Fruit fly (Drosophila melanogaster) whole organism, prepupa: ENCODE data around the gene eIF4A.

Source experiments
- CG10631 ChIP-seq: fragments of 200-800 bp; sonication (Bioruptor generic); optimal IDR thresholded peaks from 2 replicates; lab custom pipeline; 2016; ENCODE audit warnings: missing biosample characterization, missing genetic modification characterization
- CG10669 ChIP-seq: fragments of 200-800 bp; sonication (Bioruptor generic); optimal IDR thresholded peaks from 3 replicates; lab custom pipeline; 2018; ENCODE audit warnings: missing biosample characterization, mild to moderate bottlenecking, missing genetic modification characterization, moderate library complexity
- CG11294 ChIP-seq: fragments of 200-800 bp; sonication (Bioruptor generic); IDR thresholded peaks from 2 replicates; pipeline ENCODE4 v1.3.6; 2022; ENCODE audit warnings: missing biosample characterization, missing genetic modification characterization
- CG11762 ChIP-seq: fragments of 200-800 bp; sonication (Bioruptor generic); optimal IDR thresholded peaks from 3 replicates; lab custom pipeline; 2016; ENCODE audit warnings: missing biosample characterization, missing genetic modification characterization; ENCODE audit not compliant: insufficient read depth
- CG15336 ChIP-seq: fragments of 200-800 bp; sonication (Bioruptor generic); IDR thresholded peaks from 2 replicates; pipeline ENCODE4 v1.3.6; 2022; ENCODE audit warnings: missing biosample characterization, missing genetic modification characterization
- CG1621 ChIP-seq: fragments of 200-800 bp; sonication (Bioruptor generic); optimal IDR thresholded peaks from 3 replicates; lab custom pipeline; 2018; ENCODE audit warnings: missing biosample characterization, mild to moderate bottlenecking, missing genetic modification characterization
- CG16779 ChIP-seq: fragments of 200-800 bp; sonication (Bioruptor generic); optimal IDR thresholded peaks from 3 replicates; lab custom pipeline; 2017; ENCODE audit warnings: missing biosample characterization, mild to moderate bottlenecking, missing genetic modification characterization
- CG32006 ChIP-seq: fragments of 200-800 bp; sonication (Bioruptor generic); optimal IDR thresholded peaks from 3 replicates; lab custom pipeline; 2017; ENCODE audit warnings: missing biosample characterization, mild to moderate bottlenecking, missing genetic modification characterization
- CG3919 ChIP-seq: fragments of 200-800 bp; sonication (Bioruptor generic); optimal IDR thresholded peaks from 3 replicates; lab custom pipeline; 2016; ENCODE audit warnings: missing biosample characterization, missing genetic modification characterization
- CG6276 ChIP-seq: fragments of 200-800 bp; sonication (Bioruptor generic); optimal IDR thresholded peaks from 2 replicates; lab custom pipeline; 2017; ENCODE audit warnings: missing biosample characterization, mild to moderate bottlenecking, missing genetic modification characterization
- CG6792 ChIP-seq: fragments of 200-800 bp; sonication (Bioruptor generic); optimal IDR thresholded peaks from 3 replicates; lab custom pipeline; 2016; ENCODE audit warnings: missing biosample characterization, missing genetic modification characterization
- CG6808 ChIP-seq: fragments of 200-800 bp; sonication (Bioruptor generic); optimal IDR thresholded peaks from 3 replicates; lab custom pipeline; 2017; ENCODE audit warnings: missing biosample characterization, missing genetic modification characterization, mild to moderate bottlenecking, moderate library complexity, missing genetic modification reagents
- CG6854 ChIP-seq: fragments of 200-800 bp; sonication (Bioruptor generic); optimal IDR thresholded peaks from 2 replicates; lab custom pipeline; 2017; ENCODE audit warnings: missing biosample characterization, mild to moderate bottlenecking, missing genetic modification characterization
- CG7368 ChIP-seq: fragments of 200-800 bp; sonication (Bioruptor generic); optimal IDR thresholded peaks from 3 replicates; lab custom pipeline; 2016; ENCODE audit warnings: missing biosample characterization, missing genetic modification characterization
- CG8119 ChIP-seq: fragments of 200-800 bp; sonication (Bioruptor generic); IDR thresholded peaks from 3 replicates; pipeline ENCODE4 v1.3.6; 2022; ENCODE audit warnings: missing biosample characterization, missing genetic modification characterization
- CG9139 ChIP-seq: fragments of 200-800 bp; sonication (Bioruptor generic); optimal IDR thresholded peaks from 3 replicates; lab custom pipeline; 2017; ENCODE audit warnings: missing biosample characterization, mild to moderate bottlenecking, missing genetic modification characterization
- Eip75B ChIP-seq: fragments of 200-800 bp; sonication (Bioruptor generic); optimal IDR thresholded peaks from 3 replicates; lab custom pipeline; 2016; ENCODE audit warnings: missing biosample characterization, missing genetic modification characterization
- Eip78C ChIP-seq: fragments of 200-800 bp; sonication (Bioruptor generic); peaks from one replicate; lab custom pipeline; 2016; ENCODE audit warnings: missing biosample characterization, missing genetic modification characterization
- Eip93F ChIP-seq: fragments of 200-800 bp; sonication (Bioruptor generic); optimal IDR thresholded peaks from 2 replicates; lab custom pipeline; 2016; ENCODE audit warnings: missing biosample characterization, mild to moderate bottlenecking, missing genetic modification characterization
- Ets21C ChIP-seq: fragments of 200-800 bp; sonication (Bioruptor generic); optimal IDR thresholded peaks from 3 replicates; lab custom pipeline; 2016; ENCODE audit warnings: missing biosample characterization, missing genetic modification characterization
- Ets96B ChIP-seq: fragments of 200-800 bp; optimal IDR thresholded peaks from 2 replicates; lab custom pipeline; 2019; ENCODE audit warnings: missing biosample characterization, mild to moderate bottlenecking, missing genetic modification characterization, moderate library complexity
- Gug ChIP-seq: fragments of 200-800 bp; sonication (Bioruptor generic); IDR thresholded peaks from 2 replicates; pipeline ENCODE4 v1.3.6; 2022; ENCODE audit warnings: missing biosample characterization, missing genetic modification characterization
- Hr38 ChIP-seq: sonication (Bioruptor generic); optimal IDR thresholded peaks from 2 replicates; lab custom pipeline; 2016; ENCODE audit warnings: missing biosample characterization, missing genetic modification characterization
- Hr39 ChIP-seq: fragments of 200-800 bp; sonication (Bioruptor generic); optimal IDR thresholded peaks from 2 replicates; lab custom pipeline; 2016; ENCODE audit warnings: missing biosample characterization, missing genetic modification characterization
- Hr4 ChIP-seq: fragments of 200-800 bp; sonication (Bioruptor generic); optimal IDR thresholded peaks from 3 replicates; lab custom pipeline; 2016; ENCODE audit warnings: missing biosample characterization, missing genetic modification characterization
- Met ChIP-seq: fragments of 200-800 bp; sonication (Bioruptor generic); optimal IDR thresholded peaks from 3 replicates; lab custom pipeline; 2016; ENCODE audit warnings: missing biosample characterization, missing genetic modification characterization
- OdsH ChIP-seq: fragments of 200-800 bp; sonication (Bioruptor generic); optimal IDR thresholded peaks from 3 replicates; lab custom pipeline; 2016; ENCODE audit warnings: missing biosample characterization, missing genetic modification characterization
- Smox ChIP-seq: fragments of 200-800 bp; sonication (Bioruptor generic); optimal IDR thresholded peaks from 3 replicates; lab custom pipeline; 2016; ENCODE audit warnings: missing biosample characterization, missing genetic modification characterization
- Sox102F ChIP-seq: fragments of 200-800 bp; sonication (Bioruptor generic); optimal IDR thresholded peaks from 2 replicates; lab custom pipeline; 2016; ENCODE audit warnings: missing biosample characterization, mild to moderate bottlenecking, missing genetic modification characterization
- Sox14 ChIP-seq: fragments of 200-800 bp; sonication (Bioruptor generic); optimal IDR thresholded peaks from 3 replicates; lab custom pipeline; 2016; ENCODE audit warnings: missing biosample characterization, missing genetic modification characterization
- Sox15 ChIP-seq: fragments of 200-800 bp; sonication (Bioruptor generic); optimal IDR thresholded peaks from 3 replicates; lab custom pipeline; 2016; ENCODE audit warnings: missing biosample characterization, missing genetic modification characterization
- achi ChIP-seq: fragments of 200-800 bp; sonication (Bioruptor generic); optimal IDR thresholded peaks from 3 replicates; lab custom pipeline; 2016; ENCODE audit warnings: missing biosample characterization, missing genetic modification characterization
- acj6 ChIP-seq: fragments of 200-800 bp; sonication (Bioruptor generic); optimal IDR thresholded peaks from 3 replicates; lab custom pipeline; 2016; ENCODE audit warnings: missing biosample characterization, missing genetic modification characterization
- dac ChIP-seq: fragments of 200-800 bp; sonication (Bioruptor generic); optimal IDR thresholded peaks from 2 replicates; lab custom pipeline; 2017; ENCODE audit warnings: missing biosample characterization, mild to moderate bottlenecking, missing genetic modification characterization
- dsx ChIP-seq: fragments of 200-800 bp; optimal IDR thresholded peaks from 3 replicates; lab custom pipeline; 2019; ENCODE audit warnings: missing biosample characterization, mild to moderate bottlenecking, missing genetic modification characterization, moderate library complexity; ENCODE audit not compliant: poor library complexity, severe bottlenecking
- eg ChIP-seq: fragments of 200-800 bp; sonication (Bioruptor generic); IDR thresholded peaks from 3 replicates; pipeline ENCODE4 v1.3.6; 2022; ENCODE audit warnings: missing biosample characterization, missing genetic modification characterization
- esn ChIP-seq: fragments of 200-800 bp; sonication (Bioruptor generic); optimal IDR thresholded peaks from 2 replicates; lab custom pipeline; 2016; ENCODE audit warnings: missing biosample characterization, mild to moderate bottlenecking, missing genetic modification characterization, moderate library complexity
- fd59A ChIP-seq: fragments of 200-800 bp; sonication (Bioruptor generic); optimal IDR thresholded peaks from 2 replicates; lab custom pipeline; 2017; ENCODE audit warnings: missing biosample characterization, mild to moderate bottlenecking, missing genetic modification characterization, missing genetic modification reagents
- fkh ChIP-seq: fragments of 200-800 bp; sonication (Bioruptor generic); optimal IDR thresholded peaks from 3 replicates; lab custom pipeline; 2017; ENCODE audit warnings: missing biosample characterization, mild to moderate bottlenecking, missing genetic modification characterization, moderate library complexity
- lz ChIP-seq: fragments of 200-800 bp; sonication (Bioruptor generic); optimal IDR thresholded peaks from 3 replicates; lab custom pipeline; 2016; ENCODE audit warnings: missing biosample characterization, missing genetic modification characterization
- net ChIP-seq: fragments of 200-800 bp; sonication (Bioruptor generic); optimal IDR thresholded peaks from 3 replicates; lab custom pipeline; 2016; ENCODE audit warnings: missing biosample characterization, missing genetic modification characterization
- spab ChIP-seq: fragments of 200-800 bp; sonication (Bioruptor generic); optimal IDR thresholded peaks from 2 replicates; lab custom pipeline; 2017; ENCODE audit warnings: missing biosample characterization, mild to moderate bottlenecking, missing genetic modification characterization, missing genetic modification reagents
- ss ChIP-seq, 2 experiments: fragments of 200-800 bp; sonication (Bioruptor generic); optimal IDR thresholded peaks; 2 replicates in 1 of 2; 3 replicates in 1 of 2; lab custom pipeline; 2017 to 2018; ENCODE audit warnings: mild to moderate bottlenecking in 2 of 2, missing biosample characterization in 2 of 2, missing genetic modification characterization in 2 of 2, moderate library complexity in 1 of 2
- svp ChIP-seq: fragments of 200-800 bp; sonication (Bioruptor generic); peaks from one replicate; lab custom pipeline; 2016; ENCODE audit warnings: missing biosample characterization, missing genetic modification characterization
- vri ChIP-seq: fragments of 200-800 bp; sonication (Bioruptor generic); optimal IDR thresholded peaks from 3 replicates; lab custom pipeline; 2016; ENCODE audit warnings: missing biosample characterization, mild to moderate bottlenecking, missing genetic modification characterization

The eIF4A gene

DNA sequence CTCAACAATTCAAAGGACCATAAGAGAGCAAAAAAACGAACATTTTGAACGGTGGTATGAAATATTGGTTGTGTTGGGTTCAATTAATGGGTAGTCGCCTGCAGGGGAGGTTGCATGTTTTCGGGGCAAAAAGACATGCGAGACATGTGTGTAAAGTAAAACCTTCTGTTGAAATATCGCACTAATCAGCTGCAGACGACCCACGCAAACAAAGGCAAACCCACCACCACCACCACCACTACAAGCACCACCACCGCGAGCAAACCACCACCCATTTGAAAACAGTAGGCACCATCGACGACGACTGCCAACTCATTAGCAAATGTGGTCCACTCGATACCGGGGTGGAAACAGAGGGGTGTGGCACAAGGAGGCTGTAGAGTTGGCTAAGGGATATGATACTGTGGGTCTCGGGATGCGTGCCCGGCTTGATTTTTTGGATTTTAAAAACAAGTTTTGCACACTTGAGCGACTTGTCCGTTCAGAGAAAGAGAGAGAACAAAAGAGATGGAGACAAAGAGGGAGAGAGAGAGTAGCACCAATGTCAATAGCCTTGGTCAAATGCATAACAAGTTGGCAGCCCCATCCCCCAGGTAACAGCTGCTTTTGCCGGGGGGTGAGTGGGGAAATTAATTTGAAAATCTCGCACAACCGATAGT is 4.4 kb upstream of the eIF4A start:
- TF ChIP-seq Sox102F (GFP tag; lab: Kevin White, UChicago) (peak; percentile 0), Sox15 (GFP tag; lab: Kevin White, UChicago) (no peak), svp (peak; percentile 62), CG6854 (GFP tag; lab: Kevin White, UChicago) (peak; percentile 41), Sox14 (GFP tag; lab: Kevin White, UChicago) (peak; percentile 66), CG3919 (GFP tag; lab: Kevin White, UChicago) (peak; percentile 15), Eip78C (peak; percentile 63), Hr4 (GFP tag; lab: Kevin White, UChicago) (no peak), dsx (peak; percentile 11), Met (GFP tag; lab: Kevin White, UChicago) (peak; percentile 14), ss (GFP tag; optimal IDR thresholded peaks at IDR 0.05; lab: Kevin White, UChicago) (peak; percentile 9 to 77), vri (GFP tag; lab: Kevin White, UChicago) (peak; percentile 52), CG7368 (peak; percentile 17), fkh (GFP tag; lab: Kevin White, UChicago) (peak; percentile 90), spab (GFP tag; lab: Kevin White, UChicago) (no peak)

DNA sequence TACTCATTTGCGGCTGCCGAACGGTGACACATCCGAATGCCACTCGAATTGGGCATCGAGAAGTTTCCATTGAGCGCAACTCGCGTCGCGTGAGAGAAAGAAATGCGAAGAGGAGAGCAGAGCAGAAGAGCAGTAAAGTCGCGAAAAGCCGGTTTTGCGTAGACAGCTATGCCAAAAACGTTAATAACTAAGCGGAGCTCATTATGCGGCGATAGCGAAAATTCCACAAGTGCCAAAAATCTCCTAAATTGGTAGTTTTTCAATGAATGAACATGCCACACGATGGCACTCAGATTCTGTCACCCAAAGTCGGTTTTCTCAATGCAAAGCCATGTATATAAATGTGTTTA is 3.9 kb upstream of the eIF4A start:
- TF ChIP-seq CG6276 (GFP tag; lab: Kevin White, UChicago): no peak
- no peak for TF ChIP-seq CG10631 (GFP tag; lab: Kevin White, UChicago)
- no peak for TF ChIP-seq Smox (GFP tag; lab: Kevin White, UChicago)

DNA sequence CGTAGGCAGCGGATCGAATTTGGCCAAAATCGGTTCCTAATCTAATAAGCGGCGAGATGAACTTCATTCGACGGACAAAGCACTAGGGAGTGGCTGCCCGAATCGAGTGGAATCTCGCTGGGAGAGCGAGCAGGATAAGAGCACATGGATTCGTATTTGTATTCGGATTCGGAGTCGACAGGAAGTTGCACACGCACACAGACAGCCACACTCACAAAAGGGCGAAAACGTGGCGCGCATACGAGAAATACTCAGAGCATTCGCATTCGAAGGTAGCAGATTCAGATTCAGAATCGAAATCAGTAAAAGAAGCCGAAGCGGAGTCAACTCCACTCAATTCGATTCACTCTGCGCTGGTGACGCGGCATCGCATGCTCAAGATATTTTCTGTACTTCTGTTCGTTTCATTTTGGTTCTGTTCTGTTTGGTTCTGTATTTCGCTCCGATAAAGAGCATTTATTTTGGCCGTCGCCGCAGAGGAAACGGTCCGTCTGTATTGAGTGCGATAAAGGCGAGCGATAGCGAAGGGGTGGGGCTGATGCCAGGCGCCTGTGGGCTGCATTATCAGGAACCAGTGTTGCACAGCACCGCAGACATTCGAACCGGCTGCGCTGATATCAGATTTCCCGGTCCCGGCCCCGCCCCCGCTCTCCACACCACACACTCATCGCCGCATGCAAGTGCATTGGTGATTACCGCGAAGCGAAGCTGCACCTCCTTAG is 3.1 kb upstream of the eIF4A start:
- TF ChIP-seq vri (GFP tag; lab: Kevin White, UChicago) (peak; percentile 27), Eip78C (peak; percentile 2), Ets96B (tag; lab: Kevin White, UChicago) (no peak), CG16779 (tag; lab: Kevin White, UChicago) (no peak), Hr38 (GFP tag; lab: Kevin White, UChicago) (no peak), lz (no peak), CG6808 (GFP tag; lab: Kevin White, UChicago) (peak; percentile 13), Hr4 (GFP tag; lab: Kevin White, UChicago) (no peak), CG7368 (peak; percentile 39), svp (peak; percentile 95), CG11294 (GFP tag; lab: Robert Waterston, UW) (no peak), OdsH (no peak), Ets21C (no peak), CG1621 (tag; lab: Kevin White, UChicago) (peak; percentile 20), CG8119 (GFP tag; lab: Robert Waterston, UW) (no peak), CG15336 (GFP tag; lab: Robert Waterston, UW) (no peak), CG6792 (no peak), Eip75B (no peak), CG11762 (no peak), Sox15 (GFP tag; lab: Kevin White, UChicago) (no peak), net (GFP tag; lab: Kevin White, UChicago) (peak; percentile 4), dac (no peak), Eip93F (GFP tag; lab: Kevin White, UChicago) (peak; percentile 64), dsx (no peak), Gug (GFP tag; lab: Robert Waterston, UW) (no peak), eg (GFP tag; lab: Robert Waterston, UW) (no peak), CG10669 (GFP tag; lab: Kevin White, UChicago) (no peak), achi (GFP tag; lab: Kevin White, UChicago) (no peak), acj6 (no peak), CG6854 (GFP tag; lab: Kevin White, UChicago) (peak; percentile 24), CG9139 (GFP tag; lab: Kevin White, UChicago) (no peak), Hr39 (GFP tag; lab: Kevin White, UChicago) (no peak), esn (GFP tag; lab: Kevin White, UChicago) (peak; percentile 18), CG32006 (no peak), fd59A (GFP tag; lab: Kevin White, UChicago) (no peak)
